Worm (Caenorhabditis elegans) whole organism, L3 larva: ENCODE data around the gene ucr-2.2.
A peak's percentile ranks its signal among the peaks of the same experiment; 100 is the strongest.

Experiments
- R02D3.7 ChIP-seq: fragments of 150-350 bp; optimal IDR thresholded peaks from 2 replicates; lab custom pipeline; 2014; ENCODE audit warnings: missing biosample characterization, missing genetic modification characterization
- ama-1 ChIP-seq: fragments of 150-350 bp; optimal IDR thresholded peaks from 2 replicates; lab custom pipeline; 2018
- ceh-16 ChIP-seq: sonication (generic microtip); optimal IDR thresholded peaks from 2 replicates; lab custom pipeline; 2017; ENCODE audit warnings: missing biosample characterization, missing genetic modification characterization
- ceh-28 ChIP-seq: fragments of 150-350 bp; optimal IDR thresholded peaks from 2 replicates; lab custom pipeline; 2014; ENCODE audit warnings: missing biosample characterization, missing genetic modification reagents, missing genetic modification characterization
- ceh-82 ChIP-seq: fragments of 150-350 bp; optimal IDR thresholded peaks from 2 replicates; lab custom pipeline; 2014; ENCODE audit warnings: missing biosample characterization, missing genetic modification characterization
- ceh-9 ChIP-seq: sonication (generic microtip); optimal IDR thresholded peaks from 2 replicates; lab custom pipeline; 2018; ENCODE audit warnings: missing biosample characterization, missing genetic modification characterization
- daf-12 ChIP-seq: fragments of 150-350 bp; optimal IDR thresholded peaks from 2 replicates; lab custom pipeline; 2014; ENCODE audit warnings: missing biosample characterization, missing genetic modification reagents, missing genetic modification characterization
- egl-5 ChIP-seq: fragments of 150-350 bp; optimal IDR thresholded peaks from 2 replicates; lab custom pipeline; 2017; ENCODE audit warnings: missing biosample characterization, missing genetic modification reagents, missing genetic modification characterization, inconsistent platforms
- elt-3 ChIP-seq, 3 experiments: fragments of 150-350 bp in 1 of 3; sonication (generic microtip) in 2 of 3; optimal IDR thresholded peaks; 2 replicates in 2 of 3; 4 replicates in 1 of 3; lab custom pipeline; 2014 to 2017; ENCODE audit warnings: missing biosample characterization in 3 of 3, missing genetic modification characterization in 3 of 3
- eor-1 ChIP-seq, 2 experiments: fragments of 150-350 bp; optimal IDR thresholded peaks; 2 replicates each; lab custom pipeline; 2014 to 2018; ENCODE audit warnings: missing biosample characterization in 2 of 2, missing genetic modification characterization in 2 of 2
- fkh-10 ChIP-seq: sonication (generic microtip); optimal IDR thresholded peaks from 2 replicates; lab custom pipeline; 2017; ENCODE audit warnings: missing biosample characterization, missing genetic modification reagents, missing genetic modification characterization
- fkh-2 ChIP-seq: fragments of 150-350 bp; optimal IDR thresholded peaks from 2 replicates; lab custom pipeline; 2014; ENCODE audit warnings: missing biosample characterization, missing genetic modification reagents, missing genetic modification characterization
- lin-39 ChIP-seq: fragments of 150-350 bp; optimal IDR thresholded peaks from 2 replicates; lab custom pipeline; 2018; ENCODE audit warnings: missing biosample characterization, missing genetic modification reagents, missing genetic modification characterization
- mdl-1 ChIP-seq: fragments of 150-350 bp; optimal IDR thresholded peaks from 2 replicates; lab custom pipeline; 2014; ENCODE audit warnings: missing biosample characterization, missing genetic modification characterization
- mml-1 ChIP-seq: fragments of 150-350 bp; sonication (generic microtip); optimal IDR thresholded peaks from 3 replicates; lab custom pipeline; 2014; ENCODE audit warnings: missing biosample characterization, missing genetic modification characterization
- nfya-1 ChIP-seq: sonication (generic microtip); optimal IDR thresholded peaks from 2 replicates; lab custom pipeline; 2017; ENCODE audit warnings: missing genetic modification characterization, mild to moderate bottlenecking, missing compliant biosample characterization, antibody characterized with exemption, moderate library complexity; ENCODE audit not compliant: insufficient read depth
- nhr-11 ChIP-seq: fragments of 150-350 bp; optimal IDR thresholded peaks from 2 replicates; lab custom pipeline; 2014; ENCODE audit warnings: missing biosample characterization, missing genetic modification characterization
- nhr-23 ChIP-seq: fragments of 150-350 bp; optimal IDR thresholded peaks from 2 replicates; lab custom pipeline; 2014; ENCODE audit warnings: missing biosample characterization, missing genetic modification reagents, missing genetic modification characterization
- nhr-237 ChIP-seq: fragments of 150-350 bp; optimal IDR thresholded peaks from 2 replicates; lab custom pipeline; 2014; ENCODE audit warnings: missing biosample characterization, missing genetic modification characterization
- nhr-25 ChIP-seq: sonication (generic microtip); optimal IDR thresholded peaks from 2 replicates; lab custom pipeline; 2017; ENCODE audit warnings: missing biosample characterization, missing genetic modification characterization
- nhr-43 ChIP-seq: sonication (generic microtip); optimal IDR thresholded peaks from 2 replicates; lab custom pipeline; 2016; ENCODE audit warnings: mild to moderate bottlenecking, missing genetic modification characterization, missing compliant biosample characterization; ENCODE audit not compliant: poor library complexity, severe bottlenecking
- nhr-67 ChIP-seq: fragments of 150-350 bp; optimal IDR thresholded peaks from 2 replicates; lab custom pipeline; 2014; ENCODE audit warnings: missing biosample characterization, missing genetic modification characterization
- nhr-77 ChIP-seq: fragments of 150-350 bp; optimal IDR thresholded peaks from 2 replicates; lab custom pipeline; 2014; ENCODE audit warnings: missing biosample characterization, missing genetic modification characterization
- pqm-1 ChIP-seq: fragments of 150-350 bp; optimal IDR thresholded peaks from 2 replicates; lab custom pipeline; 2017; ENCODE audit warnings: missing biosample characterization, missing genetic modification characterization, inconsistent platforms
- sea-2 ChIP-seq: fragments of 150-350 bp; sonication (generic microtip); optimal IDR thresholded peaks from 4 replicates; lab custom pipeline; 2014; ENCODE audit warnings: missing biosample characterization, missing genetic modification reagents, missing genetic modification characterization
- skn-1 ChIP-seq: fragments of 150-350 bp; optimal IDR thresholded peaks from 2 replicates; lab custom pipeline; 2014; ENCODE audit warnings: missing biosample characterization, missing genetic modification characterization
- snpc-4 ChIP-seq: fragments of 150-350 bp; optimal IDR thresholded peaks from 2 replicates; lab custom pipeline; 2014; ENCODE audit warnings: missing biosample characterization, missing genetic modification characterization
- tbx-2 ChIP-seq: sonication (generic microtip); optimal IDR thresholded peaks from 2 replicates; lab custom pipeline; 2016; ENCODE audit warnings: mild to moderate bottlenecking, missing genetic modification characterization, missing compliant biosample characterization
- unc-39 ChIP-seq: sonication (generic microtip); optimal IDR thresholded peaks from 4 replicates; lab custom pipeline; 2017; ENCODE audit warnings: missing biosample characterization, missing genetic modification characterization
- ztf-11 ChIP-seq: fragments of 150-350 bp; optimal IDR thresholded peaks from 2 replicates; lab custom pipeline; 2014; ENCODE audit warnings: missing biosample characterization, missing genetic modification characterization
- ztf-4 ChIP-seq: fragments of 150-350 bp; optimal IDR thresholded peaks from 2 replicates; lab custom pipeline; 2014; ENCODE audit warnings: missing biosample characterization, missing genetic modification characterization

ucr-2.2 gene

DNA sequence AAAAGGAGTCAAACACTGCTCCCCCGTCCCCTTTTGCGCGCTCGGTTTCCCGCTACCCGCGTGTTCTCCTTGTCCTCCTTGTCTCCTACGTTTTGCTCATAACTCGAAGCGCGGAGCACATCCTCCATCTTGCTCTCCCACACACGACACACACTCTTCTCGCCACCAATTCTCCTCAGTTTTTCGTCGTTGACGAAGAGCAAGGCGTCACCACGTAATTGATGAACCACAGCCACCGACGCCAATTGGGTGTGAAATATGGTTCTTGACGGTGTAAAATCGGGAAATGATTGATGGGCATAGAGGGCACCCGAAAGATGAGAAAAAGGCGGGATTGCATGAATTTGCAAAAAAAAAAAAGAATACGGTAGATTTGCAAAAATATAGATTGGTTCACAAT lies 24.9 kb upstream of the ucr-2.2 start:
- TF ChIP-seq sea-2, result no peak
- no peak for TF ChIP-seq nhr-11 (tag; lab: Kevin White, UChicago)
- no peak for TF ChIP-seq nhr-43 (tag; lab: Kevin White, UChicago)
- peak; percentile 59 for TF ChIP-seq lin-39 (tag; lab: Kevin White, UChicago)

ce11 chrX:15155054-15155453 lies 18.6 kb upstream of the ucr-2.2 start:
- TF ChIP-seq daf-12 (tag; lab: Kevin White, UChicago) (no peak), lin-39 (tag; lab: Kevin White, UChicago) (no peak), skn-1 (no peak), ceh-16 (tag; lab: Kevin White, UChicago) (no peak), ztf-4 (no peak), nhr-43 (tag; lab: Kevin White, UChicago) (no peak), sea-2 (no peak), nfya-1 (tag; lab: Kevin White, UChicago) (no peak), eor-1 (tag; optimal IDR thresholded peaks at IDR 0.05; lab: Kevin White, UChicago) (no peak), tbx-2 (tag; lab: Kevin White, UChicago) (no peak), pqm-1 (tag; lab: Kevin White, UChicago) (no peak), ama-1 (no peak), snpc-4 (no peak), nhr-67 (tag; lab: Kevin White, UChicago) (no peak)
- TF ChIP-seq, all 47 proteins: peak for 0

- TF ChIP-seq mml-1 (no peak), nhr-77 (no peak), unc-39 (tag; lab: Kevin White, UChicago) (no peak), ceh-9 (tag; lab: Kevin White, UChicago) (no peak), lin-39 (tag; lab: Kevin White, UChicago) (no peak), ceh-28 (tag; lab: Kevin White, UChicago) (no peak), egl-5 (tag; lab: Kevin White, UChicago) (no peak), ztf-11 (tag; lab: Kevin White, UChicago) (no peak), skn-1 (no peak)
Observed at ce11 chrX:15157854-15158253, 15.8 kb upstream of the ucr-2.2 start.

- TF ChIP-seq elt-3 (tag; optimal IDR thresholded peaks at IDR 0.05; lab: Kevin White, UChicago) (peak in 1 of 3 experiments; percentile 8), nhr-23 (peak; percentile 54), egl-5 (tag; lab: Kevin White, UChicago) (no peak), tbx-2 (tag; lab: Kevin White, UChicago) (no peak), nhr-43 (tag; lab: Kevin White, UChicago) (peak; percentile 44), nhr-25 (peak; percentile 8), ceh-16 (tag; lab: Kevin White, UChicago) (no peak), nhr-237 (tag; lab: Kevin White, UChicago) (no peak), fkh-10 (GFP tag; lab: Kevin White, UChicago) (no peak), daf-12 (tag; lab: Kevin White, UChicago) (no peak)
Observed at ce11 chrX:15158699-15159312, 14.9 kb upstream of the ucr-2.2 start, which contains the start of gene C11G10.1. Gene C11G10.1 (minus strand): TSS chrX:15158749.

ce11 chrX:15159362-15159761 lies 14.3 kb upstream of the ucr-2.2 start:
- no peak for TF ChIP-seq nhr-11 (tag; lab: Kevin White, UChicago)
- no peak for TF ChIP-seq ztf-4
- no peak for TF ChIP-seq R02D3.7 (tag; lab: Kevin White, UChicago)
- TF ChIP-seq ceh-82 (tag; lab: Kevin White, UChicago), result no peak
- TF ChIP-seq ceh-9 (tag; lab: Kevin White, UChicago), result no peak
- TF ChIP-seq mdl-1 (tag; lab: Kevin White, UChicago), result no peak
- TF ChIP-seq fkh-2, result no peak
- no peak for TF ChIP-seq unc-39 (tag; lab: Kevin White, UChicago)
- no peak for TF ChIP-seq elt-3 (tag; optimal IDR thresholded peaks at IDR 0.05; lab: Kevin White, UChicago)
- no peak for TF ChIP-seq ama-1
- TF ChIP-seq nhr-43 (tag; lab: Kevin White, UChicago), result no peak

- no peak for TF ChIP-seq nhr-67 (tag; lab: Kevin White, UChicago)
- peak; percentile 3 for TF ChIP-seq nhr-25
- TF ChIP-seq, all 47 proteins: peak for 1
Observed at ce11 chrX:15160923-15161322, 12.8 kb upstream of the ucr-2.2 start.
